Fruit fly (Drosophila melanogaster) whole organism, embryonic: Measurements from ENCODE around the gene CG46059.
A peak's percentile ranks its signal among the peaks of the same experiment; 100 is the strongest.

ENCODE experiments used
- Ada2b ChIP-seq: fragments of 200-800 bp; sonication (Bioruptor generic); IDR thresholded peaks from 2 replicates; pipeline ENCODE4 v1.3.6; 2022; ENCODE audit warnings: missing biosample characterization, missing genetic modification characterization
- BEAF-32 ChIP-seq: fragments of 200-800 bp; sonication (Bioruptor generic); optimal IDR thresholded peaks from 3 replicates; lab custom pipeline; 2017; ENCODE audit warnings: missing biosample characterization, missing genetic modification characterization, mild to moderate bottlenecking, moderate library complexity, missing genetic modification reagents
- Bgb ChIP-seq: fragments of 200-800 bp; sonication (Bioruptor generic); IDR thresholded peaks from 2 replicates; pipeline ENCODE4 v1.3.6; 2022; ENCODE audit warnings: missing biosample characterization, missing genetic modification characterization; ENCODE audit not compliant: partially characterized antibody
- CG12219 ChIP-seq: fragments of 200-800 bp; sonication (Bioruptor generic); optimal IDR thresholded peaks from 3 replicates; lab custom pipeline; 2018; ENCODE audit warnings: missing biosample characterization, mild to moderate bottlenecking, missing genetic modification characterization
- CG12236 ChIP-seq: fragments of 200-800 bp; sonication (Bioruptor generic); optimal IDR thresholded peaks from 2 replicates; lab custom pipeline; 2016; ENCODE audit warnings: missing biosample characterization, missing genetic modification characterization
- CG12299 ChIP-seq: fragments of 200-800 bp; sonication (Bioruptor generic); optimal IDR thresholded peaks from 2 replicates; lab custom pipeline; 2018; ENCODE audit warnings: missing biosample characterization, mild to moderate bottlenecking, missing genetic modification characterization
- CG13287 ChIP-seq: fragments of 200-800 bp; sonication (Bioruptor generic); IDR thresholded peaks from 2 replicates; pipeline ENCODE4 v1.3.6; 2022; ENCODE audit warnings: missing biosample characterization, missing genetic modification characterization; ENCODE audit not compliant: partially characterized antibody
- CG2116 ChIP-seq: fragments of 200-800 bp; sonication (Bioruptor generic); optimal IDR thresholded peaks from 3 replicates; lab custom pipeline; 2018; ENCODE audit warnings: missing biosample characterization, mild to moderate bottlenecking, missing genetic modification characterization
- CG30431 ChIP-seq: fragments of 200-800 bp; sonication (Bioruptor generic); optimal IDR thresholded peaks from 2 replicates; lab custom pipeline; 2017; ENCODE audit warnings: missing biosample characterization, missing genetic modification characterization
- CG3838 ChIP-seq: fragments of 200-800 bp; sonication (Bioruptor generic); optimal IDR thresholded peaks from 3 replicates; lab custom pipeline; 2016; ENCODE audit warnings: missing biosample characterization, missing genetic modification characterization
- CG42726 ChIP-seq: fragments of 200-800 bp; sonication (Bioruptor generic); IDR thresholded peaks from 2 replicates; pipeline ENCODE4 v1.3.6; 2022; ENCODE audit warnings: missing biosample characterization, missing genetic modification characterization; ENCODE audit not compliant: partially characterized antibody
- CG4282 ChIP-seq: fragments of 200-800 bp; sonication (Bioruptor generic); optimal IDR thresholded peaks from 2 replicates; lab custom pipeline; 2016; ENCODE audit warnings: missing biosample characterization, missing genetic modification characterization
- CG4404 ChIP-seq: fragments of 200-800 bp; sonication (Bioruptor generic); IDR thresholded peaks from 2 replicates; pipeline ENCODE4 v1.3.6; 2022; ENCODE audit warnings: missing biosample characterization, missing genetic modification characterization
- CG4820 ChIP-seq: fragments of 200-800 bp; sonication (Bioruptor generic); optimal IDR thresholded peaks from 3 replicates; lab custom pipeline; 2016; ENCODE audit warnings: missing biosample characterization, missing genetic modification characterization
- CG5180 ChIP-seq: fragments of 200-800 bp; sonication (Bioruptor generic); optimal IDR thresholded peaks from 3 replicates; lab custom pipeline; 2017; ENCODE audit warnings: missing biosample characterization, missing genetic modification characterization, mild to moderate bottlenecking, moderate library complexity, missing genetic modification reagents
- CG6813 ChIP-seq: fragments of 200-800 bp; sonication (Bioruptor generic); optimal IDR thresholded peaks from 2 replicates; lab custom pipeline; 2017; ENCODE audit warnings: missing biosample characterization, missing genetic modification characterization, mild to moderate bottlenecking, moderate library complexity, missing genetic modification reagents
- CG7372 ChIP-seq: fragments of 200-800 bp; sonication (Bioruptor generic); IDR thresholded peaks from 2 replicates; pipeline ENCODE4 v1.3.6; 2022; ENCODE audit warnings: missing biosample characterization, missing genetic modification characterization
- CG8765 ChIP-seq: fragments of 200-800 bp; sonication (Bioruptor generic); IDR thresholded peaks from 2 replicates; pipeline ENCODE4 v1.3.6; 2022; ENCODE audit warnings: missing biosample characterization, missing genetic modification characterization
- CG9437 ChIP-seq: fragments of 200-800 bp; sonication (Bioruptor generic); optimal IDR thresholded peaks from 2 replicates; lab custom pipeline; 2018; ENCODE audit warnings: missing biosample characterization, mild to moderate bottlenecking, missing genetic modification characterization
- Dfd ChIP-seq, 2 experiments: fragments of >200 bp; optimal IDR thresholded peaks; 2 replicates each; lab custom pipeline; 2017; ENCODE audit warnings: missing biosample characterization in 2 of 2, missing genetic modification characterization in 2 of 2
- Doc2 ChIP-seq: fragments of 200-800 bp; sonication (Bioruptor generic); IDR thresholded peaks from 2 replicates; pipeline ENCODE4 v1.3.6; 2022; ENCODE audit warnings: missing biosample characterization, missing genetic modification characterization
- Hmx ChIP-seq: fragments of 200-800 bp; sonication (Bioruptor generic); optimal IDR thresholded peaks from 2 replicates; lab custom pipeline; 2016; ENCODE audit warnings: missing biosample characterization, missing genetic modification characterization
- Hr39 ChIP-seq: fragments of >200 bp; optimal IDR thresholded peaks from 2 replicates; lab custom pipeline; 2017
- Hsf ChIP-seq: fragments of 200-800 bp; sonication (Bioruptor generic); optimal IDR thresholded peaks from 3 replicates; lab custom pipeline; 2016; ENCODE audit warnings: missing biosample characterization, missing genetic modification characterization
- Kr ChIP-seq: fragments of 200-800 bp; sonication (Bioruptor generic); optimal IDR thresholded peaks from 2 replicates; lab custom pipeline; 2017; ENCODE audit warnings: missing biosample characterization, mild to moderate bottlenecking, missing genetic modification characterization
- NK7.1 ChIP-seq: fragments of 200-800 bp; sonication (Bioruptor generic); optimal IDR thresholded peaks from 3 replicates; lab custom pipeline; 2016; ENCODE audit warnings: missing biosample characterization, missing genetic modification characterization
- Oli ChIP-seq: fragments of 200-800 bp; sonication (Bioruptor generic); optimal IDR thresholded peaks from 2 replicates; lab custom pipeline; 2018; ENCODE audit warnings: missing biosample characterization, mild to moderate bottlenecking, missing genetic modification characterization, moderate library complexity
- Six4 ChIP-seq: fragments of 200-800 bp; sonication (Bioruptor generic); optimal IDR thresholded peaks from 2 replicates; lab custom pipeline; 2016; ENCODE audit warnings: missing biosample characterization, missing genetic modification characterization
- Xbp1 ChIP-seq: fragments of 200-800 bp; sonication (Bioruptor generic); optimal IDR thresholded peaks from 3 replicates; lab custom pipeline; 2016; ENCODE audit warnings: missing biosample characterization, mild to moderate bottlenecking, missing genetic modification characterization
- ab ChIP-seq: fragments of 200-800 bp; sonication (Bioruptor generic); optimal IDR thresholded peaks from 2 replicates; lab custom pipeline; 2016; ENCODE audit warnings: missing biosample characterization, missing genetic modification characterization
- ato ChIP-seq: fragments of 200-800 bp; sonication (Bioruptor generic); IDR thresholded peaks from 2 replicates; pipeline ENCODE4 v1.3.6; 2022; ENCODE audit warnings: missing biosample characterization, missing genetic modification characterization; ENCODE audit not compliant: partially characterized antibody
- eve ChIP-seq, 2 experiments: fragments of >200 bp; optimal IDR thresholded peaks; 2 replicates each; lab custom pipeline; 2017; ENCODE audit warnings: missing biosample characterization in 2 of 2, missing genetic modification characterization in 2 of 2
- gcm ChIP-seq: fragments of 200-800 bp; sonication (Bioruptor generic); optimal IDR thresholded peaks from 2 replicates; lab custom pipeline; 2019; ENCODE audit warnings: missing biosample characterization, mild to moderate bottlenecking, missing genetic modification characterization, moderate library complexity
- grn ChIP-seq: fragments of 200-800 bp; sonication (Bioruptor generic); optimal IDR thresholded peaks from 3 replicates; lab custom pipeline; 2017; ENCODE audit warnings: missing biosample characterization, missing genetic modification characterization
- ham ChIP-seq: fragments of 200-800 bp; sonication (Bioruptor generic); IDR thresholded peaks from 2 replicates; pipeline ENCODE4 v1.3.6; 2022; ENCODE audit warnings: missing biosample characterization, missing genetic modification characterization
- hbn ChIP-seq: fragments of 200-800 bp; sonication (Bioruptor generic); IDR thresholded peaks from 2 replicates; pipeline ENCODE4 v1.3.6; 2022; ENCODE audit warnings: missing biosample characterization, missing genetic modification characterization; ENCODE audit not compliant: partially characterized antibody
- ind ChIP-seq: fragments of 200-800 bp; sonication (Bioruptor generic); optimal IDR thresholded peaks from 3 replicates; lab custom pipeline; 2016; ENCODE audit warnings: missing biosample characterization, missing genetic modification characterization
- kni ChIP-seq: fragments of 200-800 bp; sonication (Bioruptor generic); optimal IDR thresholded peaks from 3 replicates; lab custom pipeline; 2017; ENCODE audit warnings: mild to moderate bottlenecking, missing biosample characterization, missing genetic modification reagents, missing genetic modification characterization
- luna ChIP-seq: fragments of 200-800 bp; sonication (Bioruptor generic); optimal IDR thresholded peaks from 2 replicates; lab custom pipeline; 2016; ENCODE audit warnings: missing biosample characterization, missing genetic modification characterization
- nmo ChIP-seq: fragments of 200-800 bp; sonication (Bioruptor generic); optimal IDR thresholded peaks from 2 replicates; lab custom pipeline; 2018; ENCODE audit warnings: missing biosample characterization, mild to moderate bottlenecking, missing genetic modification characterization, moderate library complexity
- odd ChIP-seq: fragments of 200-800 bp; sonication (Bioruptor generic); optimal IDR thresholded peaks from 2 replicates; lab custom pipeline; 2017; ENCODE audit warnings: missing biosample characterization, mild to moderate bottlenecking, missing genetic modification characterization
- p53 ChIP-seq: fragments of 200-800 bp; sonication (Bioruptor generic); optimal IDR thresholded peaks from 2 replicates; lab custom pipeline; 2016; ENCODE audit warnings: missing biosample characterization, missing genetic modification characterization
- pros ChIP-seq: fragments of 200-800 bp; sonication (Bioruptor generic); optimal IDR thresholded peaks from 3 replicates; lab custom pipeline; 2019; ENCODE audit warnings: missing biosample characterization, mild to moderate bottlenecking, missing genetic modification characterization, moderate library complexity
- ranshi ChIP-seq: fragments of 200-800 bp; sonication (Bioruptor generic); IDR thresholded peaks from 2 replicates; pipeline ENCODE4 v1.3.6; 2022; ENCODE audit warnings: missing biosample characterization, missing genetic modification characterization
- sens-2 ChIP-seq: fragments of 200-800 bp; sonication (Bioruptor generic); IDR thresholded peaks from 2 replicates; pipeline ENCODE4 v1.3.6; 2022; ENCODE audit warnings: missing biosample characterization, missing genetic modification characterization
- so ChIP-seq: fragments of 200-800 bp; sonication (Bioruptor generic); IDR thresholded peaks from 3 replicates; pipeline ENCODE4 v1.3.6; 2022; ENCODE audit warnings: missing biosample characterization, missing genetic modification characterization
- sqz ChIP-seq: fragments of 200-800 bp; sonication (Bioruptor generic); optimal IDR thresholded peaks from 3 replicates; lab custom pipeline; 2018; ENCODE audit warnings: missing biosample characterization, mild to moderate bottlenecking, missing genetic modification characterization
- trem ChIP-seq: fragments of 200-800 bp; optimal IDR thresholded peaks from 3 replicates; lab custom pipeline; 2019; ENCODE audit warnings: missing biosample characterization, mild to moderate bottlenecking, missing genetic modification characterization, moderate library complexity
- tup ChIP-seq: fragments of 200-800 bp; sonication (Bioruptor generic); optimal IDR thresholded peaks from 2 replicates; lab custom pipeline; 2016; ENCODE audit warnings: missing biosample characterization, mild to moderate bottlenecking, missing genetic modification characterization, moderate library complexity
- vfl ChIP-seq: fragments of 200-800 bp; sonication (Bioruptor generic); optimal IDR thresholded peaks from 2 replicates; lab custom pipeline; 2016; ENCODE audit warnings: missing biosample characterization, missing genetic modification characterization

CG46059 gene

dm6 chr2L:19141435-19142126 is 42.0 kb downstream of the CG46059 start (continued):
- TF ChIP-seq p53 (GFP tag; lab: Kevin White, UChicago) (peak; percentile 17), Oli (peak; percentile 84), CG6813 (no peak), eve (GFP tag; optimal IDR thresholded peaks at IDR 0.05; lab: Kevin White, UChicago) (peak in 1 of 2 experiments; percentile 93), ind (peak; percentile 68), Ada2b (no peak), gcm (GFP tag; lab: Kevin White, UChicago) (peak; percentile 67), Six4 (GFP tag; lab: Kevin White, UChicago) (peak; percentile 58), Hsf (GFP tag; lab: Kevin White, UChicago) (peak; percentile 70), ab (GFP tag; lab: Kevin White, UChicago) (no peak), odd (peak; percentile 68), grn (GFP tag; lab: Kevin White, UChicago) (no peak), BEAF-32 (no peak), CG9437 (GFP tag; lab: Kevin White, UChicago) (peak; percentile 77), vfl (GFP tag; lab: Kevin White, UChicago) (no peak), trem (tag; lab: Kevin White, UChicago) (peak; percentile 42), CG4820 (GFP tag; lab: Kevin White, UChicago) (peak; percentile 67), CG4404 (no peak; the same call in none of the 2 replicates), ham (GFP tag; lab: Robert Waterston, UW) (no peak), ato (no peak), sqz (GFP tag; lab: Kevin White, UChicago) (no peak), so (GFP tag; lab: Robert Waterston, UW) (peak; percentile 73), pros (GFP tag; lab: Kevin White, UChicago) (no peak), hbn (no peak), nmo (GFP tag; lab: Kevin White, UChicago) (peak; percentile 85), CG12219 (GFP tag; lab: Kevin White, UChicago) (peak; percentile 57), Xbp1 (GFP tag; lab: Kevin White, UChicago) (peak; percentile 73), luna (peak; percentile 57), kni (GFP tag; lab: Kevin White, UChicago) (no peak), CG8765 (GFP tag; lab: Robert Waterston, UW) (no peak), sens-2 (GFP tag; lab: Robert Waterston, UW) (no peak), CG5180 (GFP tag; lab: Kevin White, UChicago) (peak; percentile 47), Dfd (GFP tag; optimal IDR thresholded peaks at IDR 0.05; lab: Kevin White, UChicago) (peak in 1 of 2 experiments; percentile 23), CG3838 (GFP tag; lab: Kevin White, UChicago) (no peak), Hr39 (peak; percentile 59), tup (GFP tag; lab: Kevin White, UChicago) (peak; percentile 26), Doc2 (GFP tag; lab: Robert Waterston, UW) (no peak), CG13287 (GFP tag; lab: Robert Waterston, UW) (no peak), CG7372 (GFP tag; lab: Robert Waterston, UW) (peak; percentile 43; the same call in 1 of the 2 replicates), Bgb (GFP tag; lab: Robert Waterston, UW) (no peak), Kr (no peak), CG12236 (peak; percentile 57), ranshi (peak; percentile 54; the same call in 1 of the 2 replicates), CG12299 (tag; lab: Kevin White, UChicago) (peak; percentile 31), CG2116 (GFP tag; lab: Kevin White, UChicago) (peak; percentile 30), CG42726 (GFP tag; lab: Robert Waterston, UW) (no peak), CG30431 (GFP tag; lab: Kevin White, UChicago) (peak; percentile 62), CG4282 (no peak), NK7.1 (GFP tag; lab: Kevin White, UChicago) (peak; percentile 55), Hmx (GFP tag; lab: Kevin White, UChicago) (peak; percentile 41)
